Worm (Caenorhabditis elegans) whole organism, young adult: ENCODE results near the gene scav-5.

ENCODE experiments used
- D2030.7 ChIP-seq: fragments of 200-800 bp; sonication (Bioruptor generic); IDR thresholded peaks from 2 replicates; pipeline ENCODE4 v1.3.6; 2022; ENCODE audit warnings: missing genetic modification reagents, missing genetic modification characterization, missing compliant biosample characterization
- F57C9.4 ChIP-seq: sonication (generic microtip); optimal IDR thresholded peaks from 2 replicates; lab custom pipeline; 2017; ENCODE audit warnings: mild to moderate bottlenecking, missing genetic modification characterization, missing compliant biosample characterization
- ZK185.1 ChIP-seq: sonication (generic microtip); optimal IDR thresholded peaks from 2 replicates; lab custom pipeline; 2016; ENCODE audit warnings: mild to moderate bottlenecking, missing genetic modification characterization, missing compliant biosample characterization; ENCODE audit not compliant: poor library complexity, severe bottlenecking
- athp-1 ChIP-seq: sonication (generic microtip); optimal IDR thresholded peaks from 2 replicates; lab custom pipeline; 2017; ENCODE audit warnings: mild to moderate bottlenecking, missing genetic modification characterization, missing compliant biosample characterization
- attf-6 ChIP-seq: fragments of 200-800 bp; sonication (Bioruptor generic); IDR thresholded peaks from 2 replicates; pipeline ENCODE4 v1.3.6; 2022; ENCODE audit warnings: missing genetic modification reagents, missing genetic modification characterization, missing compliant biosample characterization
- die-1 ChIP-seq: sonication (generic microtip); optimal IDR thresholded peaks from 2 replicates; lab custom pipeline; 2016; ENCODE audit warnings: missing genotype, mild to moderate bottlenecking, missing genetic modification characterization, missing compliant biosample characterization
- egl-18 ChIP-seq: fragments of 200-800 bp; sonication (Bioruptor generic); IDR thresholded peaks from 2 replicates; pipeline ENCODE4 v1.3.6; 2022; ENCODE audit warnings: missing genetic modification reagents, missing genetic modification characterization, missing compliant biosample characterization
- hsf-1 ChIP-seq: fragments of 200-800 bp; sonication (Bioruptor generic); IDR thresholded peaks from 2 replicates; pipeline ENCODE4 v1.3.6; 2022; ENCODE audit warnings: missing genetic modification reagents, missing genetic modification characterization, missing compliant biosample characterization
- lag-1 ChIP-seq: fragments of 200-800 bp; sonication (Bioruptor generic); IDR thresholded peaks from 2 replicates; pipeline ENCODE4 v1.3.6; 2022; ENCODE audit warnings: missing genetic modification reagents, missing genetic modification characterization, missing compliant biosample characterization
- lin-40 ChIP-seq: sonication (generic microtip); optimal IDR thresholded peaks from 2 replicates; lab custom pipeline; 2016; ENCODE audit warnings: missing genetic modification characterization, mild to moderate bottlenecking, missing compliant biosample characterization, missing genotype, missing genetic modification reagents
- lir-1 ChIP-seq: fragments of 200-800 bp; sonication (Bioruptor generic); conservative IDR thresholded peaks from 2 replicates; pipeline ENCODE4 v1.3.6; 2022; ENCODE audit warnings: missing genetic modification reagents, missing genetic modification characterization, missing compliant biosample characterization
- tbx-9 ChIP-seq: sonication (generic microtip); optimal IDR thresholded peaks from 2 replicates; lab custom pipeline; 2016; ENCODE audit warnings: borderline replicate concordance, missing genetic modification characterization, inconsistent platforms, missing compliant biosample characterization

The scav-5 gene

ce11 chrX:9899426-9900131, 41.4 kb downstream of the scav-5 start, which contains the start of gene phf-34:
phf-34 (minus strand) TSS chrX:9899476.
- peak; percentile 24 for TF ChIP-seq lin-40
- TF ChIP-seq die-1 = no peak
- TF ChIP-seq hsf-1 (GFP tag; lab: Robert Waterston, UW) = 0 out of 2 replicates have a peak, but pooled peaks have one; percentile 6
- peak; percentile 32 for TF ChIP-seq ZK185.1 (tag; lab: Kevin White, UChicago)
- TF ChIP-seq D2030.7 (GFP tag; lab: Robert Waterston, UW) = no peak
- TF ChIP-seq egl-18 (GFP tag; lab: Robert Waterston, UW) = 0 out of 2 replicates have a peak, but pooled peaks have one; percentile 22

ce11 chrX:9905840-9906239, 47.7 kb downstream of the scav-5 start, which contains the start of gene F21G4.5:
F21G4.5 (plus strand) TSS chrX:9906140.
- TF ChIP-seq lag-1 (GFP tag; lab: Robert Waterston, UW) (no peak), tbx-9 (tag; lab: Kevin White, UChicago) (no peak), lir-1 (GFP tag; lab: Robert Waterston, UW) (no peak), athp-1 (no peak), F57C9.4 (tag; lab: Kevin White, UChicago) (no peak), attf-6 (no peak)
- TF ChIP-seq, all 124 proteins: peak for 0
